Fruit fly (Drosophila melanogaster) whole organism, wandering third instar larva: ENCODE results near the gene Or98b.

Experiments
- Rel ChIP-seq, 2 experiments: fragments of 200-800 bp; sonication (Bioruptor generic) in 1 of 2; optimal IDR thresholded peaks; 2 replicates in 1 of 2; 3 replicates in 1 of 2; lab custom pipeline; 2016 to 2019; ENCODE audit warnings: mild to moderate bottlenecking in 2 of 2, missing biosample characterization in 2 of 2, missing genetic modification characterization in 2 of 2, moderate library complexity in 1 of 2
- dsf ChIP-seq: sonication (Bioruptor generic); optimal IDR thresholded peaks from 2 replicates; lab custom pipeline; 2016; ENCODE audit warnings: missing biosample characterization, missing genetic modification characterization, borderline replicate concordance
- h ChIP-seq: fragments of 200-800 bp; sonication (Bioruptor generic); optimal IDR thresholded peaks from 3 replicates; lab custom pipeline; 2016; ENCODE audit warnings: missing biosample characterization, mild to moderate bottlenecking, missing genetic modification characterization
- psq ChIP-seq: fragments of 200-800 bp; sonication (Bioruptor generic); optimal IDR thresholded peaks from 3 replicates; lab custom pipeline; 2017; ENCODE audit warnings: missing biosample characterization, mild to moderate bottlenecking, missing genetic modification characterization, moderate library complexity
- usp ChIP-seq: fragments of >200 bp; optimal IDR thresholded peaks from 2 replicates; lab custom pipeline; 2017; ENCODE audit warnings: missing biosample characterization, missing genetic modification characterization

DNA sequence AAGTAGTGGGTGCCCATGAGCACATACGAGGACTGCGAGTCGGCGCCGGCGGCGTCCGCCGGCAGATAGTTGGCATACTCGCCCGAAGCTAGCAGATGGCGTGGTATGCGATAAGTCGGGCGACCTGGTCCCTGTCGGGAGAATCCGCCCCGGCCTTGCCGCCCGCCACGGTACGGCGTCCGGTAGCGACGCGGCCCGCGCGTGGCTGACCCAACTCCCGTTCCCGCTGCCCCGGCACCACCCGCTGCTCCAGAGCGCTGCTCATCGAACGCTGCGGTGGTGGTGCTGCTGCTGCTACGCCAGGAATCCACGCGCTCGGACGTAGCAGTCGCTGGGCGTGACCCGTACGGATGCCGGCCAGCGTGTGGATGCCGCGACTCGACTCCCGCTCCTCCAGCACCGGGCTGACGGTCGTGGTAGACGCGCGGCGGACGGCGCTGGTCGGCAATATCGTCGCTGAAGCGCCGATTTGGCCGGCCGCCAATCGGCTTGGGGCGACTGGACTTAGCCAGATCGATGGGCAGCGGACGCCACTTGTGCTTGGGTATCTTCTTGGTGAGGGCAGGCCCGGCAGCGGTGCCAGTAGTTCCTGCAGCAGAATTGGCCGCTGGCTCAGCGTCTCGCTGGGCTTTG, 28.2 kb upstream of the Or98b start:
- no peak for TF ChIP-seq Rel (GFP tag; optimal IDR thresholded peaks at IDR 0.05; lab: Kevin White, UChicago)
- TF ChIP-seq Rel (tag; optimal IDR thresholded peaks at IDR 0.05; lab: Kevin White, UChicago), result no peak
- TF ChIP-seq dsf (GFP tag; lab: Kevin White, UChicago), result no peak
- no peak for TF ChIP-seq usp (GFP tag; lab: Kevin White, UChicago)
- no peak for TF ChIP-seq h
- TF ChIP-seq psq (GFP tag; lab: Kevin White, UChicago), result no peak
